Worm (Caenorhabditis elegans): ENCODE measurements around the gene ril-2.

DNA sequence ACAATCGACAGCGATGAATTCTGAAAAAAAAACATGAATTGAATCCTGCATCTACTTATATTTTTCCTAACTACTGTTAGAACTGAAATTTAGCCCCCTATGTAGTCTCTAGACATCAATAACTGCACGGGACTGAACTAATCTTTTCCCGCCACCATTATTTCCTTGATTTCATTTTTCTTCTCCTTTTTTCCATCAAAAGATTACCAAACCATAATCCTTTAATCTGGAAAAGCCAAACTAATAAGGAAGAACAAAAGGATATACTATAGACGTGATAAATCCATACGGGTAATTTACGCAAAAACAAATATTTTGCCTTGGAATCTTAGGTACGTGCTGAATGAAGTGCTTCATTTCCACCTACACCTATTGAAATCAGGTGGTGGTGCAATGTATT, 31.6 kb downstream of the ril-2 start:
- TF ChIP-seq nhr-11 (tag; optimal IDR thresholded peaks at IDR 0.05) = no peak
- no peak for TF ChIP-seq elt-2 (tag; optimal IDR thresholded peaks at IDR 0.05)
- no peak for TF ChIP-seq eyg-1 (tag; optimal IDR thresholded peaks at IDR 0.05)
- TF ChIP-seq tbx-2 (tag; optimal IDR thresholded peaks at IDR 0.05) = no peak
- TF ChIP-seq pqm-1 (tag; optimal IDR thresholded peaks at IDR 0.05) = no peak
- TF ChIP-seq hlh-6 (tag; optimal IDR thresholded peaks at IDR 0.05) = no peak
- TF ChIP-seq hlh-30 (tag; optimal IDR thresholded peaks at IDR 0.05; ENCODE audit: insufficient read depth) = no peak
- no peak for TF ChIP-seq sox-2 (GFP tag; IDR thresholded peaks at IDR 0.05)
- no peak for TF ChIP-seq nfya-1 (tag; optimal IDR thresholded peaks at IDR 0.05)
- TF ChIP-seq unc-42 (tag; optimal IDR thresholded peaks at IDR 0.05) = no peak
- TF ChIP-seq ceh-34 (tag; optimal IDR thresholded peaks at IDR 0.05) = no peak
